Worm (Caenorhabditis elegans): ENCODE results near the gene F52C9.5.

DNA sequence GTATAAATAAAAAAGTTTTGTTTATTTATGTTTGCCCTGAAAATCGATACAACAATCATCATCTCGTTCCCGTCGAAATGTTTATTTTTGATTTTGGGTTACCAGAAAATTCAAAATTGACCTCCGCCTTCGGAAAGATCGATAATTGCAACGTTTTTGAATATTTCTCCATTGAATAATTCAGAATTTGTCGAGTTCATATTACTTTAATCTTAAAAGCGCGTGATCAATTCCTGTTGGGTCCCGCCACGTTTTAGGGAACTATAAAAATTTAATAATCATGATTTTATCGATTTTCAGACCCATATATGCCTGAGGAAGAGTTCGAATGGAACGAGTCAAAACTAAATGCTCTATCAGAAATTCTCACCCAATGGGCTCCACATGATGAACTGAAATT, 24.3 kb downstream of the F52C9.5 start, which contains the start of gene sorf-2:
- no peak for TF ChIP-seq ceh-16 (tag; optimal IDR thresholded peaks at IDR 0.05)
- TF ChIP-seq ceh-82 (tag; optimal IDR thresholded peaks at IDR 0.05), result no peak
- no peak for TF ChIP-seq nhr-25 (tag; optimal IDR thresholded peaks at IDR 0.05)
- no peak for TF ChIP-seq aly-2 (tag; optimal IDR thresholded peaks at IDR 0.05)
- TF ChIP-seq dmd-4 (tag; optimal IDR thresholded peaks at IDR 0.05), result no peak
- no peak for TF ChIP-seq elt-3 (tag; optimal IDR thresholded peaks at IDR 0.05)
- TF ChIP-seq mdl-1 (tag; optimal IDR thresholded peaks at IDR 0.05), result no peak
- no peak for TF ChIP-seq nhr-12 (tag; optimal IDR thresholded peaks at IDR 0.05)
- TF ChIP-seq unc-39 (tag; optimal IDR thresholded peaks at IDR 0.05), result no peak
- TF ChIP-seq nhr-23 (tag; optimal IDR thresholded peaks at IDR 0.05), result no peak

Measured in whole organism, L2 larva.